Fruit fly (Drosophila melanogaster) whole organism, wandering third instar larva: ENCODE data around the gene CG17778.

Experiments
- OdsH ChIP-seq: fragments of 200-800 bp; sonication (Bioruptor generic); optimal IDR thresholded peaks from 2 replicates; lab custom pipeline; 2016; ENCODE audit warnings: missing biosample characterization, mild to moderate bottlenecking, missing genetic modification characterization
- lola ChIP-seq: fragments of >200 bp; optimal IDR thresholded peaks from 2 replicates; lab custom pipeline; 2017; ENCODE audit warnings: missing biosample characterization, missing genetic modification characterization
- rgr ChIP-seq: fragments of 200-800 bp; sonication (Bioruptor generic); optimal IDR thresholded peaks from 3 replicates; lab custom pipeline; 2016; ENCODE audit warnings: missing biosample characterization, mild to moderate bottlenecking, missing genetic modification characterization
- sage ChIP-seq: fragments of 200-800 bp; sonication (Bioruptor generic); optimal IDR thresholded peaks from 2 replicates; lab custom pipeline; 2016; ENCODE audit warnings: missing biosample characterization, mild to moderate bottlenecking, missing genetic modification characterization
- usp ChIP-seq: fragments of >200 bp; optimal IDR thresholded peaks from 2 replicates; lab custom pipeline; 2017; ENCODE audit warnings: missing biosample characterization, missing genetic modification characterization

DNA sequence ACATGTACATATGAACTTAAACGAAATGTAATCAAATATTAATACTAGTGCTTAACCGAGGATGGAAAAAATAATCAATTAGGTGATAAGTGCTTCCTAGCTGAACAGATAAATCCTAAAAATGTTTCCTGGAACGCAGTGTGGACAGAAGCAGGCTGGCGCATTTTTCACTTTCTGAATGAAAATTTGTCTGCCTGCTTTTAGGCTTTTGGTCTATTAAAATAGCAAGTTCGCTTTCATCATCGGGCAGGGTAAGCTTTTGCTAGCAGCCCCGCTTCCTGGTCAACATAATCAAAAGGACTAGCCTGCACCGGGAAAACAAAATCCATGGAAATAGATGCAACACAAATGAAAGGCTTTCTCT is 241 bp upstream of the CG17778 start:
- TF ChIP-seq lola: no peak
- no peak for TF ChIP-seq rgr (GFP tag; lab: Kevin White, UChicago)
- TF ChIP-seq sage: no peak
- no peak for TF ChIP-seq OdsH (GFP tag; lab: Kevin White, UChicago)
- no peak for TF ChIP-seq usp (GFP tag; lab: Kevin White, UChicago)
